Worm (Caenorhabditis elegans): ENCODE measurements around the gene cdc-48.2.

ce11 chrII:8093283-8093682, 45.0 kb upstream of the cdc-48.2 start:
- TF ChIP-seq alr-1 (tag; optimal IDR thresholded peaks at IDR 0.05; ENCODE audit: borderline replicate concordance), result no peak
- TF ChIP-seq isw-1 (GFP tag; IDR thresholded peaks at IDR 0.05), result no peak
- TF ChIP-seq tbx-2 (tag; optimal IDR thresholded peaks at IDR 0.05), result no peak
- TF ChIP-seq ama-1 (optimal IDR thresholded peaks at IDR 0.05), result no peak
- no peak for TF ChIP-seq unc-62 (GFP tag; optimal IDR thresholded peaks at IDR 0.05)

Measured in whole organism, L1 larva.